Worm (Caenorhabditis elegans): ENCODE measurements around the gene ZK897.10.

- TF ChIP-seq flh-1 (GFP tag; optimal IDR thresholded peaks at IDR 0.05) = no peak
- TF ChIP-seq tbx-8 (GFP tag; optimal IDR thresholded peaks at IDR 0.05) = no peak
- no peak for TF ChIP-seq nhr-28 (tag; optimal IDR thresholded peaks at IDR 0.05)
- no peak for TF ChIP-seq hlh-1 (tag; optimal IDR thresholded peaks at IDR 0.05)
- TF ChIP-seq ceh-39 (tag; optimal IDR thresholded peaks at IDR 0.05) = no peak
- TF ChIP-seq unc-62 (GFP tag; optimal IDR thresholded peaks at IDR 0.05) = no peak
- no peak for TF ChIP-seq unc-39 (tag; optimal IDR thresholded peaks at IDR 0.05)
- no peak for TF ChIP-seq nhr-76 (tag; optimal IDR thresholded peaks at IDR 0.05)
- TF ChIP-seq lsy-2 (tag; optimal IDR thresholded peaks at IDR 0.05) = no peak
- TF ChIP-seq nhr-237 (tag; optimal IDR thresholded peaks at IDR 0.05) = no peak
- no peak for TF ChIP-seq ham-2 (GFP tag; optimal IDR thresholded peaks at IDR 0.05)
- TF ChIP-seq ceh-43 (GFP tag; optimal IDR thresholded peaks at IDR 0.05) = no peak
- no peak for TF ChIP-seq elt-3 (tag; optimal IDR thresholded peaks at IDR 0.05)
- TF ChIP-seq lin-13 (tag; optimal IDR thresholded peaks at IDR 0.05) = no peak
These were observed 7.7 kb upstream of the ZK897.10 start, which contains the start of gene flp-9 for ce11 chrIV:12757470-12757869.

All from whole organism, mixed stage, embryonic.